Fruit fly (Drosophila melanogaster): Measurements from ENCODE around the gene Ilp2.

- no peak for TF ChIP-seq Hr78 (GFP tag; optimal IDR thresholded peaks at IDR 0.05)
- TF ChIP-seq lola (GFP tag; optimal IDR thresholded peaks at IDR 0.05): no peak
- TF ChIP-seq usp (GFP tag; optimal IDR thresholded peaks at IDR 0.05): no peak
- no peak for TF ChIP-seq Mio (GFP tag; optimal IDR thresholded peaks at IDR 0.05)
Measured at dm6 chr3L:9842043-9842442, 42.5 kb downstream of the Ilp2 start.

All from whole organism, wandering third instar larva.